Worm (Caenorhabditis elegans) whole organism, young adult: Measurements from ENCODE around the gene F38B7.3.
A peak's percentile ranks its signal among the peaks of the same experiment; 100 is the strongest.
"Not testable (repeated sequence)": the region's sequence is repeated elsewhere in the genome, so short reads cannot be mapped to it uniquely, and the experiment has no call there.

Experiments used
- B0019.2 ChIP-seq: fragments of 200-800 bp; sonication (Bioruptor generic); conservative IDR thresholded peaks from 2 replicates; pipeline ENCODE4 v1.3.6; 2022; ENCODE audit warnings: missing genetic modification reagents, missing genetic modification characterization, missing compliant biosample characterization
- C17E4.6 ChIP-seq: fragments of 200-800 bp; sonication (Bioruptor generic); IDR thresholded peaks from 2 replicates; pipeline ENCODE4 v1.3.6; 2022; ENCODE audit warnings: missing genetic modification reagents, missing genetic modification characterization, missing compliant biosample characterization
- F23B12.7 ChIP-seq: sonication (generic microtip); optimal IDR thresholded peaks from 2 replicates; lab custom pipeline; 2017; ENCODE audit warnings: missing genetic modification characterization, mild to moderate bottlenecking, missing compliant biosample characterization, antibody characterized with exemption, moderate library complexity; ENCODE audit not compliant: insufficient read depth
- F33H1.4 ChIP-seq: fragments of 200-800 bp; sonication (Bioruptor generic); IDR thresholded peaks from 2 replicates; pipeline ENCODE4 v1.3.6; 2022; ENCODE audit warnings: missing genetic modification reagents, missing genetic modification characterization, missing compliant biosample characterization
- K11D2.4 ChIP-seq: fragments of 200-800 bp; sonication (Bioruptor generic); IDR thresholded peaks from 2 replicates; pipeline ENCODE4 v1.3.6; 2022; ENCODE audit warnings: missing genetic modification reagents, missing genetic modification characterization, missing compliant biosample characterization
- Y56A3A.18 ChIP-seq: fragments of 200-800 bp; sonication (Bioruptor generic); IDR thresholded peaks from 2 replicates; pipeline ENCODE4 v1.3.6; 2022; ENCODE audit warnings: missing genetic modification reagents, missing genetic modification characterization, missing compliant biosample characterization
- Y79H2A.3 ChIP-seq: fragments of 200-800 bp; sonication (Bioruptor generic); conservative IDR thresholded peaks from 2 replicates; pipeline ENCODE4 v1.3.6; 2022; ENCODE audit warnings: missing genetic modification reagents, missing genetic modification characterization, missing compliant biosample characterization
- ZK185.1 ChIP-seq: sonication (generic microtip); optimal IDR thresholded peaks from 2 replicates; lab custom pipeline; 2016; ENCODE audit warnings: mild to moderate bottlenecking, missing genetic modification characterization, missing compliant biosample characterization; ENCODE audit not compliant: poor library complexity, severe bottlenecking
- aptf-2 ChIP-seq: fragments of 200-800 bp; sonication (Bioruptor generic); conservative IDR thresholded peaks from 2 replicates; pipeline ENCODE4 v1.3.6; 2022; ENCODE audit warnings: missing genetic modification reagents, missing genetic modification characterization, missing compliant biosample characterization
- attf-6 ChIP-seq: fragments of 200-800 bp; sonication (Bioruptor generic); IDR thresholded peaks from 2 replicates; pipeline ENCODE4 v1.3.6; 2022; ENCODE audit warnings: missing genetic modification reagents, missing genetic modification characterization, missing compliant biosample characterization
- cebp-1 ChIP-seq, 2 experiments: fragments of 200-800 bp in 1 of 2; sonication (Bioruptor generic) in 1 of 2; sonication (generic microtip) in 1 of 2; IDR thresholded peaks in 1 of 2; optimal IDR thresholded peaks in 1 of 2; 2 replicates each; pipeline versions ENCODE4 v1.3.6 to Lab custom; 2017 to 2022; ENCODE audit warnings: missing compliant biosample characterization in 2 of 2, missing genetic modification characterization in 2 of 2, mild to moderate bottlenecking in 1 of 2, missing genetic modification reagents in 1 of 2, moderate library complexity in 1 of 2
- ceh-100 ChIP-seq: fragments of 200-800 bp; sonication (Bioruptor generic); IDR thresholded peaks from 2 replicates; pipeline ENCODE4 v1.3.6; 2022; ENCODE audit warnings: missing genetic modification reagents, missing genetic modification characterization, missing compliant biosample characterization
- ceh-27 ChIP-seq: fragments of 200-800 bp; sonication (Bioruptor generic); optimal IDR thresholded peaks from 2 replicates; lab custom pipeline; 2018; ENCODE audit warnings: mild to moderate bottlenecking, missing genetic modification characterization, moderate library complexity, missing compliant biosample characterization
- ceh-91 ChIP-seq: fragments of 200-800 bp; sonication (Bioruptor generic); IDR thresholded peaks from 2 replicates; pipeline ENCODE4 v1.3.6; 2022; ENCODE audit warnings: missing genetic modification reagents, missing genetic modification characterization, missing compliant biosample characterization
- chd-7 ChIP-seq: sonication (generic microtip); optimal IDR thresholded peaks from 2 replicates; lab custom pipeline; 2016; ENCODE audit warnings: mild to moderate bottlenecking, missing genetic modification characterization, moderate library complexity, missing compliant biosample characterization
- die-1 ChIP-seq: sonication (generic microtip); optimal IDR thresholded peaks from 2 replicates; lab custom pipeline; 2016; ENCODE audit warnings: missing genotype, mild to moderate bottlenecking, missing genetic modification characterization, missing compliant biosample characterization
- dpl-1 ChIP-seq: fragments of 150-350 bp; optimal IDR thresholded peaks from 2 replicates; lab custom pipeline; 2014; ENCODE audit warnings: missing biosample characterization, missing genetic modification reagents, missing genetic modification characterization
- efl-1 ChIP-seq: fragments of 150-350 bp; optimal IDR thresholded peaks from 2 replicates; lab custom pipeline; 2014; ENCODE audit warnings: missing biosample characterization, missing genetic modification reagents, missing genetic modification characterization
- egrh-3 ChIP-seq: fragments of 200-800 bp; sonication (Bioruptor generic); IDR thresholded peaks from 2 replicates; pipeline ENCODE4 v1.3.6; 2022; ENCODE audit warnings: missing genetic modification reagents, missing genetic modification characterization, missing compliant biosample characterization
- ekl-4 ChIP-seq: fragments of 200-800 bp; sonication (Bioruptor generic); IDR thresholded peaks from 2 replicates; pipeline ENCODE4 v1.3.6; 2022; ENCODE audit warnings: missing genetic modification reagents, missing genetic modification characterization, missing compliant biosample characterization
- hsf-1 ChIP-seq: fragments of 200-800 bp; sonication (Bioruptor generic); IDR thresholded peaks from 2 replicates; pipeline ENCODE4 v1.3.6; 2022; ENCODE audit warnings: missing genetic modification reagents, missing genetic modification characterization, missing compliant biosample characterization
- let-526 ChIP-seq: fragments of 200-800 bp; sonication (Bioruptor generic); IDR thresholded peaks from 2 replicates; pipeline ENCODE4 v1.3.6; 2022; ENCODE audit warnings: missing genetic modification reagents, missing genetic modification characterization, missing compliant biosample characterization
- lin-35 ChIP-seq, 3 experiments: fragments of 150-350 bp in 2 of 3; sonication (generic microtip) in 1 of 3; optimal IDR thresholded peaks; 2 replicates each; lab custom pipeline; 2014 to 2018; ENCODE audit warnings: missing biosample characterization in 3 of 3, missing genetic modification characterization in 3 of 3, missing genetic modification reagents in 3 of 3
- lin-40 ChIP-seq: sonication (generic microtip); optimal IDR thresholded peaks from 2 replicates; lab custom pipeline; 2016; ENCODE audit warnings: missing genetic modification characterization, mild to moderate bottlenecking, missing compliant biosample characterization, missing genotype, missing genetic modification reagents
- lin-54 ChIP-seq: fragments of 200-800 bp; sonication (Bioruptor generic); optimal IDR thresholded peaks from 2 replicates; lab custom pipeline; 2018; ENCODE audit warnings: mild to moderate bottlenecking, missing genetic modification characterization, missing compliant biosample characterization
- lsl-1 ChIP-seq: fragments of 200-800 bp; sonication (Bioruptor generic); optimal IDR thresholded peaks from 2 replicates; lab custom pipeline; 2018; ENCODE audit warnings: mild to moderate bottlenecking, missing genetic modification characterization, moderate library complexity, missing compliant biosample characterization
- madf-10 ChIP-seq: sonication (generic microtip); optimal IDR thresholded peaks from 2 replicates; lab custom pipeline; 2016; ENCODE audit warnings: mild to moderate bottlenecking, missing genetic modification characterization, missing compliant biosample characterization
- madf-6 ChIP-seq: fragments of 200-800 bp; sonication (Bioruptor generic); IDR thresholded peaks from 2 replicates; pipeline ENCODE4 v1.3.6; 2022; ENCODE audit warnings: missing genetic modification reagents, missing genetic modification characterization, missing compliant biosample characterization
- madf-8 ChIP-seq: fragments of 200-800 bp; sonication (Bioruptor generic); conservative IDR thresholded peaks from 2 replicates; pipeline ENCODE4 v1.3.6; 2022; ENCODE audit warnings: missing genetic modification reagents, missing genetic modification characterization, missing compliant biosample characterization
- mcd-1 ChIP-seq: fragments of 200-800 bp; sonication (Bioruptor generic); IDR thresholded peaks from 2 replicates; pipeline ENCODE4 v1.3.6; 2022; ENCODE audit warnings: missing genetic modification reagents, missing genetic modification characterization, missing compliant biosample characterization
- rcor-1 ChIP-seq: fragments of 200-800 bp; sonication (Bioruptor generic); IDR thresholded peaks from 2 replicates; pipeline ENCODE4 v1.3.6; 2022; ENCODE audit warnings: missing genetic modification reagents, missing genetic modification characterization, missing compliant biosample characterization
- rpc-1 ChIP-seq, 2 experiments: fragments of 150-350 bp in 1 of 2; sonication (generic microtip) in 1 of 2; optimal IDR thresholded peaks; 2 replicates each; lab custom pipeline; 2014 to 2018; ENCODE audit warnings: missing biosample characterization in 1 of 2, missing genetic modification characterization in 1 of 2, missing genetic modification reagents in 1 of 2, missing genotype in 1 of 2
- sea-2 ChIP-seq: fragments of 200-800 bp; sonication (Bioruptor generic); IDR thresholded peaks from 2 replicates; pipeline ENCODE4 v1.3.6; 2022; ENCODE audit warnings: missing genetic modification characterization, missing compliant biosample characterization
- snpc-1.1 ChIP-seq: sonication (generic microtip); optimal IDR thresholded peaks from 2 replicates; lab custom pipeline; 2017; ENCODE audit warnings: missing genetic modification characterization, mild to moderate bottlenecking, missing compliant biosample characterization, antibody characterized with exemption, moderate library complexity, missing genotype, missing genetic modification reagents; ENCODE audit not compliant: insufficient read depth
- snpc-1.3 ChIP-seq: sonication (generic microtip); optimal IDR thresholded peaks from 2 replicates; lab custom pipeline; 2017; ENCODE audit warnings: missing genetic modification characterization, mild to moderate bottlenecking, missing compliant biosample characterization, antibody characterized with exemption, moderate library complexity, missing genotype, missing genetic modification reagents; ENCODE audit not compliant: insufficient read depth
- ztf-26 ChIP-seq: sonication (generic microtip); optimal IDR thresholded peaks from 2 replicates; lab custom pipeline; 2017; ENCODE audit warnings: missing genetic modification characterization, missing compliant biosample characterization
- ztf-6 ChIP-seq: fragments of 200-800 bp; sonication (Bioruptor generic); IDR thresholded peaks from 2 replicates; pipeline ENCODE4 v1.3.6; 2022; ENCODE audit warnings: missing genetic modification reagents, missing genetic modification characterization, missing compliant biosample characterization

Gene F38B7.3

DNA sequence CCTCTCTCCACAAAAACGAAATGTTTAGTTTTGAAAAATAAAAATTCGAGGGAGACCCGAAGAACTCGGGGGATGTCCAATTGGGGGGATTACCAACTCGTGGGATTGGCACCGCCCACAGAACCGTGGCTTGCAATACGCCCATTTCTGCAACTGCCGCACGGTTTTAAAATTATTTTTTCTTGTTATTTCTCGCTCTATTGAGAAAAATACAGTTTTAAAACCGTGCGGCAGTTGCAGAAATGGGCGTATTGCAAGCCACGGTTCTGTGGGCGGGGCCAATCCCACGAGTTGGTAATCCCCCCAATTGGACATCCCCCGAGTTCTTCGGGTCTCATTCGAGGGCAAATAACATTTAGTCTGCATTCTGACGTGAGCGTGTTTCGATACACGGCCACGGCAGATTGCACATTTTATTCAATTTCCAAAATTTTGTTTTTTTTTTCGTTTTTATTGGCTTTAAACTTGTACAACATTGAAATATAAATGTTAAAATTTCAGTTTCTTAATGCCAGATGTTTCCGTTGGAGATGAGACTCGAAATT is 44.0 kb upstream of the F38B7.3 start, which contains the start of the genes C55A6.1 and C55A6.10 (continued):
- TF ChIP-seq chd-7 (peak; percentile 50), ceh-100 (GFP tag; lab: Robert Waterston, UW) (peak; percentile 97), let-526 (peak; percentile 67; the same call in 1 of the 2 replicates), attf-6 (peak; percentile 76), ztf-6 (GFP tag; lab: Robert Waterston, UW) (0 out of 2 replicates have a peak, but pooled peaks have one; percentile 17), egrh-3 (GFP tag; lab: Robert Waterston, UW) (peak; percentile 69; the same call in 1 of the 2 replicates), rcor-1 (GFP tag; lab: Robert Waterston, UW) (peak; percentile 80), ceh-91 (peak; percentile 74), C17E4.6 (GFP tag; lab: Robert Waterston, UW) (peak; percentile 67), ekl-4 (GFP tag; lab: Robert Waterston, UW) (peak; percentile 90), aptf-2 (GFP tag; lab: Robert Waterston, UW) (0 out of 2 replicates have a peak, but pooled peaks have one; percentile 25), madf-6 (GFP tag; lab: Robert Waterston, UW) (peak; percentile 71), F33H1.4 (peak; percentile 64), K11D2.4 (peak; percentile 78; the same call in 1 of the 2 replicates), lin-35 (GFP tag; optimal IDR thresholded peaks at IDR 0.05; lab: Kevin White, UChicago) (peak in 1 of 3 experiments; percentile 66), dpl-1 (GFP tag; lab: Kevin White, UChicago) (peak; percentile 31), efl-1 (GFP tag; lab: Kevin White, UChicago) (peak; percentile 23), snpc-1.3 (peak; percentile 46), lin-54 (GFP tag; lab: Kevin White, UChicago) (peak; percentile 72), lsl-1 (GFP tag; lab: Kevin White, UChicago) (peak; percentile 61), F23B12.7 (peak; percentile 56), mcd-1 (GFP tag; lab: Robert Waterston, UW) (peak; percentile 91), ZK185.1 (tag; lab: Kevin White, UChicago) (peak; percentile 64), hsf-1 (GFP tag; lab: Robert Waterston, UW) (peak; percentile 38), B0019.2 (GFP tag; lab: Robert Waterston, UW) (peak; percentile 72; the same call in 1 of the 2 replicates), ceh-27 (GFP tag; lab: Kevin White, UChicago) (peak; percentile 72), sea-2 (0 out of 2 replicates have a peak, but pooled peaks have one; percentile 27), snpc-1.1 (tag; lab: Kevin White, UChicago) (peak; percentile 21), lin-40 (tag; lab: Kevin White, UChicago) (peak; percentile 89), madf-8 (GFP tag; lab: Robert Waterston, UW) (peak; percentile 42; the same call in 1 of the 2 replicates), cebp-1 (GFP tag; IDR thresholded peaks at IDR 0.05; lab: Robert Waterston, UW) (0 out of 2 replicates have a peak, but pooled peaks have one; percentile 32), cebp-1 (tag; optimal IDR thresholded peaks at IDR 0.05; lab: Kevin White, UChicago) (peak; percentile 79), Y56A3A.18 (GFP tag; lab: Robert Waterston, UW) (peak; percentile 70; the same call in 1 of the 2 replicates), rpc-1 (optimal IDR thresholded peaks at IDR 0.05; lab: Kevin White, UChicago) (peak; percentile 24), madf-10 (tag; lab: Kevin White, UChicago) (peak; percentile 73), die-1 (tag; lab: Kevin White, UChicago) (peak; percentile 15), ztf-26 (tag; lab: Kevin White, UChicago) (peak; percentile 51), Y79H2A.3 (peak; percentile 70; the same call in 1 of the 2 replicates)
- not testable (repeated sequence) for TF ChIP-seq rpc-1 (tag; optimal IDR thresholded peaks at IDR 0.05; lab: Kevin White, UChicago)
